Worm (Caenorhabditis elegans) whole organism, L2 larva: ENCODE data around the gene C29F7.10.

Experiments used
- elt-3 ChIP-seq: sonication (generic microtip); optimal IDR thresholded peaks from 2 replicates; lab custom pipeline; 2017; ENCODE audit warnings: missing biosample characterization, missing genetic modification characterization
- nhr-25 ChIP-seq: fragments of 150-350 bp; sonication (generic microtip); optimal IDR thresholded peaks from 3 replicates; lab custom pipeline; 2014; ENCODE audit warnings: missing biosample characterization, missing genetic modification characterization
- nhr-6 ChIP-seq: fragments of 150-350 bp; optimal IDR thresholded peaks from 2 replicates; lab custom pipeline; 2014; ENCODE audit warnings: missing biosample characterization, missing genetic modification characterization
- sma-3 ChIP-seq: sonication (generic microtip); optimal IDR thresholded peaks from 2 replicates; lab custom pipeline; 2016; ENCODE audit warnings: missing genetic modification reagents, missing genetic modification characterization, missing compliant biosample characterization
- ztf-11 ChIP-seq: sonication (generic microtip); optimal IDR thresholded peaks from 2 replicates; lab custom pipeline; 2017; ENCODE audit warnings: missing biosample characterization, missing genetic modification characterization

- TF ChIP-seq elt-3 (tag; lab: Kevin White, UChicago) (no peak), ztf-11 (tag; lab: Kevin White, UChicago) (no peak), nhr-6 (tag; lab: Kevin White, UChicago) (no peak), nhr-25 (tag; lab: Kevin White, UChicago) (no peak), sma-3 (GFP tag; lab: Kevin White, UChicago) (no peak)
Observed at ce11 chrX:13435116-13435515, 3.8 kb upstream of the C29F7.10 start.
